Fruit fly (Drosophila melanogaster): ENCODE measurements around the gene CG14391.

Gene CG14391

DNA sequence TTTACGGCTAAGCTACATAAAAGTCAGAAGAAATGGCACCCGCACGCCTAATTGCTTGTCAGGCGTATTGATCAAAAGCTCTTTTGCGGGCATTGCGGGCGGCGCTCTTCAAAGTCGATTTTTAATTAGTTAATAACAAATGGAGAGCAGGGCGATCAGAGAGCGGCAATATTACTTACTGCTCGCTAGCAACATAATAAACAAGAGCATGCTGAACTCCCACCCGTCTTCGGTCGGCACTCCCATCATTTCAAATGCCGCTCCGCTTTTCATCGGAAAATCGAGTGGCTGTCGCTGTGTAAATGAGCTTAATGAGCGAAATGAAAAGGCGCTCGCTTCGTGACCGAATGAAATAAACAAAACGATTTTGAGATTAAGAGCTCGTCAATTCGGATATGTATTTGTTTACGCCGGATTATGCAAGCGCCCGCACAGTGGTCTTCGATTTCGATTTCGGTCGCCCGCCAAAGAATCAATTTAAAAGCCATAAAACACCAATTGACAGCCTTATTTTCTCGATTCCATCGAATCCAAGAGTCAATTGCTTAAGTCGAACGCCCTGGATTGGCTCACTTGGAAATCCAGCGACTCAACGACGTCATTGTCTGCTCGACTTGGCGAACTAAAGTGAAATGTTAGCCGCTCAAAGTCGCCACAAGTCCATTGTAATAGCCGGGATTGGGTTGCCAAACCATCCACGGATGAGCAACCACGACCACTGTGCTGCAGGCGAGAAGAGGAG is 41.0 kb downstream of the CG14391 start (continued):
- TF ChIP-seq ERR (GFP tag; optimal IDR thresholded peaks at IDR 0.05) (peak; percentile 66), CG9797 (GFP tag; optimal IDR thresholded peaks at IDR 0.05) (no peak), Drgx (GFP tag; IDR thresholded peaks at IDR 0.05) (peak; percentile 77; the same call in 1 of the 2 replicates), CG6765 (GFP tag; optimal IDR thresholded peaks at IDR 0.05) (peak; percentile 4), CG34376 (GFP tag; optimal IDR thresholded peaks at IDR 0.05) (peak; percentile 31), pzg (GFP tag; optimal IDR thresholded peaks at IDR 0.05) (no peak), jing (GFP tag; optimal IDR thresholded peaks at IDR 0.05) (peak; percentile 82), CG16813 (GFP tag; IDR thresholded peaks at IDR 0.05; ENCODE audit: partially characterized antibody) (no peak), CkIIα-i1 (GFP tag; IDR thresholded peaks at IDR 0.05) (no peak), CG33213 (GFP tag; optimal IDR thresholded peaks at IDR 0.05) (peak; percentile 64), Eip74EF (GFP tag; optimal IDR thresholded peaks at IDR 0.05) (peak in 1 of 2 experiments; percentile 82), prd (optimal IDR thresholded peaks at IDR 0.05) (no peak), prd (GFP tag; IDR thresholded peaks at IDR 0.05) (peak; percentile 87), CG18599 (GFP tag; optimal IDR thresholded peaks at IDR 0.05) (peak; percentile 75), dysf (GFP tag; IDR thresholded peaks at IDR 0.05) (peak; percentile 93), wdn (GFP tag; IDR thresholded peaks at IDR 0.05) (peak; percentile 55), CG15073 (GFP tag; optimal IDR thresholded peaks at IDR 0.05) (peak; percentile 32), CG11398 (GFP tag; optimal IDR thresholded peaks at IDR 0.05) (peak; percentile 71), Bdp1 (GFP tag; optimal IDR thresholded peaks at IDR 0.05) (peak; percentile 66), Hsf (GFP tag; optimal IDR thresholded peaks at IDR 0.05) (peak; percentile 72), fd3F (GFP tag; optimal IDR thresholded peaks at IDR 0.05) (peak; percentile 76), hb (GFP tag; IDR thresholded peaks at IDR 0.05; ENCODE audit: partially characterized antibody) (no peak), Xrp1 (GFP tag; IDR thresholded peaks at IDR 0.05) (peak; percentile 64), CG3281 (GFP tag; optimal IDR thresholded peaks at IDR 0.05) (peak; percentile 81), nmo (GFP tag; optimal IDR thresholded peaks at IDR 0.05) (peak; percentile 92), CG8765 (GFP tag; IDR thresholded peaks at IDR 0.05) (no peak; the same call in 1 of the 2 replicates), tap (tag; optimal IDR thresholded peaks at IDR 0.05) (peak; percentile 77), ab (GFP tag; optimal IDR thresholded peaks at IDR 0.05) (peak; percentile 27), chn (GFP tag; optimal IDR thresholded peaks at IDR 0.05) (peak; percentile 79), CG10267 (tag; optimal IDR thresholded peaks at IDR 0.05) (peak; percentile 42), Nf-YB (GFP tag; optimal IDR thresholded peaks at IDR 0.05) (peak; percentile 54), CG13123 (GFP tag; optimal IDR thresholded peaks at IDR 0.05) (peak; percentile 30), mirr (GFP tag; optimal IDR thresholded peaks at IDR 0.05) (no peak), Hr3 (GFP tag; optimal IDR thresholded peaks at IDR 0.05) (peak; percentile 79), CG13775 (GFP tag; optimal IDR thresholded peaks at IDR 0.05) (peak; percentile 76), TFAM (GFP tag; optimal IDR thresholded peaks at IDR 0.05) (no peak), CG14710 (tag; optimal IDR thresholded peaks at IDR 0.05) (peak; percentile 35), Sin3A (optimal IDR thresholded peaks at IDR 0.05) (no peak), br (optimal IDR thresholded peaks at IDR 0.05) (no peak), CG2120 (GFP tag; optimal IDR thresholded peaks at IDR 0.05) (peak; percentile 79), CG6791 (GFP tag; IDR thresholded peaks at IDR 0.05; ENCODE audit: partially characterized antibody) (no peak), CG14014 (GFP tag; IDR thresholded peaks at IDR 0.05) (peak; percentile 80), sd (tag; optimal IDR thresholded peaks at IDR 0.05) (no peak), Taf1 (GFP tag; IDR thresholded peaks at IDR 0.05) (peak; percentile 52; the same call in 1 of the 2 replicates), yki (optimal IDR thresholded peaks at IDR 0.05) (no peak), NC2α (GFP tag; optimal IDR thresholded peaks at IDR 0.05) (peak; percentile 75), emc (GFP tag; optimal IDR thresholded peaks at IDR 0.05) (peak; percentile 52), Optix (GFP tag; IDR thresholded peaks at IDR 0.05) (peak; percentile 80; the same call in 2 of the 3 replicates), slbo (GFP tag; IDR thresholded peaks at IDR 0.05) (peak; percentile 82), E2f2 (GFP tag; IDR thresholded peaks at IDR 0.05) (peak; percentile 57), otp (GFP tag; IDR thresholded peaks at IDR 0.05) (peak; percentile 36; the same call in 1 of the 3 replicates)
